Worm (Caenorhabditis elegans) whole organism, L4 larva: ENCODE measurements around the gene Y55B1AR.4.
A peak's percentile ranks its signal among the peaks of the same experiment; 100 is the strongest.

ENCODE experiments used
- F49E8.2 ChIP-seq: sonication (generic microtip); optimal IDR thresholded peaks from 2 replicates; lab custom pipeline; 2016; ENCODE audit warnings: missing compliant biosample characterization, mild to moderate bottlenecking, missing genetic modification characterization, borderline replicate concordance
- R02D3.7 ChIP-seq: fragments of 150-350 bp; sonication (generic microtip); optimal IDR thresholded peaks from 3 replicates; lab custom pipeline; 2014; ENCODE audit warnings: missing biosample characterization, missing genetic modification characterization
- T20F7.1 ChIP-seq: fragments of 200-800 bp; sonication (Bioruptor generic); optimal IDR thresholded peaks from 2 replicates; lab custom pipeline; 2018; ENCODE audit warnings: mild to moderate bottlenecking, missing genetic modification characterization, missing compliant biosample characterization
- Y105C5A.15 ChIP-seq: fragments of 200-800 bp; sonication (Bioruptor generic); IDR thresholded peaks from 2 replicates; pipeline ENCODE4 v1.3.6; 2022; ENCODE audit warnings: missing genetic modification characterization, missing compliant biosample characterization
- Y48G9A.11 ChIP-seq: fragments of 200-800 bp; sonication (Bioruptor generic); IDR thresholded peaks from 2 replicates; pipeline ENCODE4 v1.3.6; 2022; ENCODE audit warnings: missing genetic modification reagents, missing genetic modification characterization, missing compliant biosample characterization
- ama-1 ChIP-seq: fragments of 150-350 bp; optimal IDR thresholded peaks from 2 replicates; lab custom pipeline; 2014; ENCODE audit warnings: inconsistent platforms, mixed read lengths
- attf-4 ChIP-seq: sonication (generic microtip); optimal IDR thresholded peaks from 3 replicates; lab custom pipeline; 2017; ENCODE audit warnings: missing biosample characterization, missing genetic modification characterization
- ceh-20 ChIP-seq: fragments of 200-800 bp; sonication (Bioruptor generic); IDR thresholded peaks from 2 replicates; pipeline ENCODE4 v1.3.6; 2022; ENCODE audit warnings: missing genetic modification reagents, missing genetic modification characterization, missing compliant biosample characterization
- ceh-28 ChIP-seq: fragments of 150-350 bp; optimal IDR thresholded peaks from 2 replicates; lab custom pipeline; 2014; ENCODE audit warnings: missing biosample characterization, missing genetic modification reagents, missing genetic modification characterization
- ceh-44 ChIP-seq: fragments of 200-800 bp; sonication (Bioruptor generic); IDR thresholded peaks from 2 replicates; pipeline ENCODE4 v1.3.6; 2022; ENCODE audit warnings: missing genetic modification reagents, missing genetic modification characterization, missing compliant biosample characterization
- ces-1 ChIP-seq: fragments of 150-350 bp; sonication (generic microtip); optimal IDR thresholded peaks from 4 replicates; lab custom pipeline; 2014; ENCODE audit warnings: missing biosample characterization, missing genetic modification reagents, missing genetic modification characterization
- cey-2 ChIP-seq: sonication (generic microtip); optimal IDR thresholded peaks from 3 replicates; lab custom pipeline; 2017; ENCODE audit warnings: missing genetic modification characterization, mild to moderate bottlenecking, missing compliant biosample characterization, antibody characterized with exemption, borderline replicate concordance; ENCODE audit not compliant: insufficient read depth
- ctbp-1 ChIP-seq: fragments of 200-800 bp; sonication (Bioruptor generic); IDR thresholded peaks from 2 replicates; pipeline ENCODE4 v1.3.6; 2022; ENCODE audit warnings: missing genetic modification reagents, missing genetic modification characterization, missing compliant biosample characterization
- daf-19 ChIP-seq: fragments of 200-800 bp; sonication (Bioruptor generic); conservative IDR thresholded peaks from 2 replicates; pipeline ENCODE4 v1.3.6; 2022; ENCODE audit warnings: missing genetic modification characterization, missing compliant biosample characterization
- egl-27 ChIP-seq: sonication (generic microtip); optimal IDR thresholded peaks from 3 replicates; lab custom pipeline; 2017; ENCODE audit warnings: missing biosample characterization, missing genetic modification reagents, missing genetic modification characterization
- egl-43 ChIP-seq: fragments of 200-800 bp; sonication (Bioruptor generic); IDR thresholded peaks from 2 replicates; pipeline ENCODE4 v1.3.6; 2022; ENCODE audit warnings: missing genetic modification reagents, missing genetic modification characterization, missing compliant biosample characterization
- fkh-10 ChIP-seq: fragments of 150-350 bp; optimal IDR thresholded peaks from 2 replicates; lab custom pipeline; 2014; ENCODE audit warnings: missing biosample characterization, missing genetic modification reagents, missing genetic modification characterization
- fos-1 ChIP-seq: fragments of 150-350 bp; optimal IDR thresholded peaks from 2 replicates; lab custom pipeline; 2014; ENCODE audit warnings: missing biosample characterization, missing genetic modification characterization
- gei-8 ChIP-seq: fragments of 200-800 bp; sonication (Bioruptor generic); optimal IDR thresholded peaks from 2 replicates; lab custom pipeline; 2018; ENCODE audit warnings: mild to moderate bottlenecking, missing genetic modification characterization, missing compliant biosample characterization
- jun-1 ChIP-seq: fragments of 150-350 bp; optimal IDR thresholded peaks from 2 replicates; lab custom pipeline; 2014; ENCODE audit warnings: missing biosample characterization, missing genetic modification reagents, missing genetic modification characterization
- lin-1 ChIP-seq: fragments of 200-800 bp; sonication (Bioruptor generic); IDR thresholded peaks from 2 replicates; pipeline ENCODE4 v1.3.6; 2022; ENCODE audit warnings: missing genetic modification reagents, missing genetic modification characterization, missing compliant biosample characterization
- lin-15B ChIP-seq: fragments of 150-350 bp; sonication (generic microtip); optimal IDR thresholded peaks from 3 replicates; lab custom pipeline; 2014; ENCODE audit warnings: missing biosample characterization, missing genetic modification characterization
- lin-29 ChIP-seq: fragments of 200-800 bp; sonication (Bioruptor generic); IDR thresholded peaks from 2 replicates; pipeline ENCODE4 v1.3.6; 2022; ENCODE audit warnings: missing genetic modification reagents, missing genetic modification characterization, missing compliant biosample characterization
- lir-3 ChIP-seq: sonication (generic microtip); optimal IDR thresholded peaks from 2 replicates; lab custom pipeline; 2016; ENCODE audit warnings: mild to moderate bottlenecking, missing genetic modification characterization, missing compliant biosample characterization
- lsy-2 ChIP-seq, 2 experiments: fragments of 150-350 bp in 1 of 2; sonication (generic microtip) in 1 of 2; optimal IDR thresholded peaks; 2 replicates each; lab custom pipeline; 2014 to 2017; ENCODE audit warnings: missing biosample characterization in 2 of 2, missing genetic modification characterization in 2 of 2
- mdt-29 ChIP-seq: fragments of 200-800 bp; sonication (Bioruptor generic); IDR thresholded peaks from 2 replicates; pipeline ENCODE4 v1.3.6; 2022; ENCODE audit warnings: missing genetic modification reagents, missing genetic modification characterization, missing compliant biosample characterization
- mep-1 ChIP-seq: fragments of 150-350 bp; sonication (generic microtip); optimal IDR thresholded peaks from 3 replicates; lab custom pipeline; 2014; ENCODE audit warnings: missing biosample characterization, missing genetic modification characterization
- mxl-2 ChIP-seq: fragments of 200-800 bp; sonication (Bioruptor generic); conservative IDR thresholded peaks from 2 replicates; pipeline ENCODE4 v1.3.6; 2022; ENCODE audit warnings: missing genetic modification reagents, missing genetic modification characterization, missing compliant biosample characterization
- mxl-3 ChIP-seq: fragments of 200-800 bp; sonication (Bioruptor generic); optimal IDR thresholded peaks from 2 replicates; lab custom pipeline; 2018; ENCODE audit warnings: mild to moderate bottlenecking, missing genetic modification characterization, missing compliant biosample characterization
- nhr-10 ChIP-seq: fragments of 150-350 bp; optimal IDR thresholded peaks from 2 replicates; lab custom pipeline; 2014; ENCODE audit warnings: missing biosample characterization, missing genetic modification characterization
- nhr-237 ChIP-seq: sonication (generic microtip); optimal IDR thresholded peaks from 2 replicates; lab custom pipeline; 2017; ENCODE audit warnings: missing biosample characterization, missing genetic modification characterization
- nhr-25 ChIP-seq: sonication (generic microtip); optimal IDR thresholded peaks from 2 replicates; lab custom pipeline; 2017; ENCODE audit warnings: missing genetic modification characterization, mild to moderate bottlenecking, missing compliant biosample characterization, antibody characterized with exemption, moderate library complexity, borderline replicate concordance; ENCODE audit not compliant: insufficient read depth
- nhr-28 ChIP-seq: fragments of 150-350 bp; optimal IDR thresholded peaks from 2 replicates; lab custom pipeline; 2014; ENCODE audit warnings: missing biosample characterization, missing genetic modification characterization
- nhr-41 ChIP-seq: fragments of 200-800 bp; sonication (Bioruptor generic); IDR thresholded peaks from 2 replicates; pipeline ENCODE4 v1.3.6; 2022; ENCODE audit warnings: missing genetic modification reagents, missing genetic modification characterization, missing compliant biosample characterization
- nhr-48 ChIP-seq: sonication (generic microtip); optimal IDR thresholded peaks from 2 replicates; lab custom pipeline; 2016; ENCODE audit warnings: mild to moderate bottlenecking, missing genetic modification characterization, missing compliant biosample characterization
- nhr-76 ChIP-seq: fragments of 150-350 bp; optimal IDR thresholded peaks from 2 replicates; lab custom pipeline; 2014; ENCODE audit warnings: missing biosample characterization, missing genetic modification characterization
- pha-4 ChIP-seq, 2 experiments: fragments of 150-350 bp in 1 of 2; fragments of 200-800 bp in 1 of 2; sonication (Bioruptor generic) in 1 of 2; IDR thresholded peaks in 1 of 2; optimal IDR thresholded peaks in 1 of 2; 2 replicates each; pipeline versions ENCODE4 v1.3.6 to Lab custom; 2014 to 2022; ENCODE audit warnings: missing genetic modification characterization in 2 of 2, missing genetic modification reagents in 2 of 2, missing biosample characterization in 1 of 2, missing compliant biosample characterization in 1 of 2
- saeg-2 ChIP-seq: fragments of 200-800 bp; sonication (Bioruptor generic); IDR thresholded peaks from 2 replicates; pipeline ENCODE4 v1.3.6; 2022; ENCODE audit warnings: missing genetic modification reagents, missing genetic modification characterization, missing compliant biosample characterization
- sdz-12 ChIP-seq: fragments of 200-800 bp; sonication (Bioruptor generic); optimal IDR thresholded peaks from 2 replicates; lab custom pipeline; 2018; ENCODE audit warnings: mild to moderate bottlenecking, missing genetic modification characterization, missing compliant biosample characterization
- skn-1 ChIP-seq: fragments of 150-350 bp; optimal IDR thresholded peaks from 2 replicates; lab custom pipeline; 2014; ENCODE audit warnings: missing biosample characterization, missing genetic modification characterization
- snpc-1.2 ChIP-seq: fragments of 200-800 bp; sonication (Bioruptor generic); IDR thresholded peaks from 2 replicates; pipeline ENCODE4 v1.3.6; 2022; ENCODE audit warnings: missing genetic modification reagents, missing genetic modification characterization, missing compliant biosample characterization
- snpc-4 ChIP-seq: fragments of 150-350 bp; optimal IDR thresholded peaks from 2 replicates; lab custom pipeline; 2014; ENCODE audit warnings: missing biosample characterization, missing genetic modification characterization
- spr-3 ChIP-seq: fragments of 200-800 bp; sonication (Bioruptor generic); optimal IDR thresholded peaks from 2 replicates; lab custom pipeline; 2018; ENCODE audit warnings: mild to moderate bottlenecking, missing genetic modification characterization, missing compliant biosample characterization
- tag-97 ChIP-seq: fragments of 200-800 bp; sonication (Bioruptor generic); IDR thresholded peaks from 2 replicates; pipeline ENCODE4 v1.3.6; 2022; ENCODE audit warnings: missing genetic modification characterization, missing compliant biosample characterization
- unc-39 ChIP-seq: sonication (generic microtip); optimal IDR thresholded peaks from 2 replicates; lab custom pipeline; 2017; ENCODE audit warnings: missing biosample characterization, missing genetic modification characterization
- unc-62 ChIP-seq, 3 experiments: fragments of 150-350 bp in 1 of 3; sonication (generic microtip); optimal IDR thresholded peaks in 2 of 3; peaks in 1 of 3; 1 replicate in 1 of 3; 2 replicates in 2 of 3; lab custom pipeline; 2014 to 2017; ENCODE audit warnings: missing biosample characterization in 3 of 3, missing genetic modification characterization in 3 of 3, missing genetic modification reagents in 3 of 3, missing genotype in 1 of 3
- vab-7 ChIP-seq: fragments of 200-800 bp; sonication (Bioruptor generic); IDR thresholded peaks from 2 replicates; pipeline ENCODE4 v1.3.6; 2022; ENCODE audit warnings: missing genetic modification reagents, missing genetic modification characterization, missing compliant biosample characterization
- zag-1 ChIP-seq: fragments of 150-350 bp; optimal IDR thresholded peaks from 2 replicates; lab custom pipeline; 2014; ENCODE audit warnings: missing biosample characterization, missing genetic modification characterization
- zfp-3 ChIP-seq: fragments of 200-800 bp; sonication (Bioruptor generic); conservative IDR thresholded peaks from 2 replicates; pipeline ENCODE4 v1.3.6; 2022; ENCODE audit warnings: missing genetic modification reagents, missing genetic modification characterization, missing compliant biosample characterization
- zip-11 ChIP-seq: fragments of 200-800 bp; sonication (Bioruptor generic); IDR thresholded peaks from 2 replicates; pipeline ENCODE4 v1.3.6; 2022; ENCODE audit warnings: missing genetic modification characterization, missing compliant biosample characterization

Y55B1AR.4 gene

ce11 chrIII:640198-640803, 35.0 kb upstream of the Y55B1AR.4 start, which contains the start of the genes tag-266 and tag-267 (continued):
- no peak for TF ChIP-seq nhr-41 (GFP tag; lab: Robert Waterston, UW)
- no peak for TF ChIP-seq unc-62 (GFP tag; optimal IDR thresholded peaks at IDR 0.05 in 1 of 2; lab: Kevin White, UChicago)
- no peak for TF ChIP-seq unc-62 (tag; optimal IDR thresholded peaks at IDR 0.05; lab: Kevin White, UChicago)
- no peak for TF ChIP-seq sdz-12 (GFP tag; lab: Kevin White, UChicago)
- TF ChIP-seq saeg-2: no peak
- TF ChIP-seq ceh-20: no peak
- no peak for TF ChIP-seq F49E8.2
- no peak for TF ChIP-seq attf-4
- TF ChIP-seq egl-27: no peak
- TF ChIP-seq egl-43 (GFP tag; lab: Robert Waterston, UW): no peak
- TF ChIP-seq nhr-48 (tag; lab: Kevin White, UChicago): no peak
- no peak for TF ChIP-seq mxl-3 (GFP tag; lab: Kevin White, UChicago)
- TF ChIP-seq ces-1 (GFP tag; lab: Kevin White, UChicago): no peak
- no peak for TF ChIP-seq zfp-3 (GFP tag; lab: Robert Waterston, UW)
- TF ChIP-seq lin-1 (GFP tag; lab: Robert Waterston, UW): no peak
- no peak for TF ChIP-seq T20F7.1
- no peak for TF ChIP-seq snpc-1.2 (GFP tag; lab: Robert Waterston, UW)
- TF ChIP-seq lin-15B (tag; lab: Kevin White, UChicago): no peak
- TF ChIP-seq Y48G9A.11 (GFP tag; lab: Robert Waterston, UW): no peak
- no peak for TF ChIP-seq ctbp-1
- no peak for TF ChIP-seq lin-29 (GFP tag; lab: Robert Waterston, UW)
- no peak for TF ChIP-seq nhr-237 (tag; lab: Kevin White, UChicago)
- TF ChIP-seq zip-11: no peak
- peak; percentile 46 for TF ChIP-seq lir-3 (tag; lab: Kevin White, UChicago)
- TF ChIP-seq mxl-2 (GFP tag; lab: Robert Waterston, UW): no peak
- TF ChIP-seq gei-8 (GFP tag; lab: Kevin White, UChicago): no peak
- peak in 1 of 2 experiments; percentile 73 for TF ChIP-seq lsy-2 (tag; optimal IDR thresholded peaks at IDR 0.05; lab: Kevin White, UChicago)
- TF ChIP-seq nhr-25: no peak
- no peak for TF ChIP-seq ama-1
- no peak for TF ChIP-seq cey-2 (tag; lab: Kevin White, UChicago)
- TF ChIP-seq mdt-29 (GFP tag; lab: Robert Waterston, UW): no peak
- TF ChIP-seq ceh-44: no peak
- no peak for TF ChIP-seq jun-1 (tag; lab: Kevin White, UChicago)
- peak; percentile 62 for TF ChIP-seq fkh-10 (GFP tag; lab: Kevin White, UChicago)
- TF ChIP-seq fos-1 (tag; lab: Kevin White, UChicago): no peak
- TF ChIP-seq ceh-28 (tag; lab: Kevin White, UChicago): no peak
- TF ChIP-seq mep-1 (tag; lab: Kevin White, UChicago): peak; percentile 78
- TF ChIP-seq Y105C5A.15 (GFP tag; lab: Robert Waterston, UW): no peak
- no peak for TF ChIP-seq zag-1 (tag; lab: Kevin White, UChicago)
- no peak for TF ChIP-seq R02D3.7 (tag; lab: Kevin White, UChicago)
- TF ChIP-seq skn-1: no peak
- TF ChIP-seq tag-97 (GFP tag; lab: Robert Waterston, UW): no peak
- no peak for TF ChIP-seq nhr-10 (tag; lab: Kevin White, UChicago)
- TF ChIP-seq daf-19 (GFP tag; lab: Robert Waterston, UW): no peak
- TF ChIP-seq vab-7: peak; percentile 62; the same call in 1 of the 2 replicates
- TF ChIP-seq spr-3 (GFP tag; lab: Kevin White, UChicago): no peak
- TF ChIP-seq nhr-76: no peak
- TF ChIP-seq nhr-28 (tag; lab: Kevin White, UChicago): peak; percentile 33
- no peak for TF ChIP-seq snpc-4 (tag; lab: Kevin White, UChicago)
- no peak for TF ChIP-seq unc-39 (tag; lab: Kevin White, UChicago)
- peak; percentile 38; the same call in 1 of the 2 replicates for TF ChIP-seq pha-4 (GFP tag; IDR thresholded peaks at IDR 0.05; lab: Robert Waterston, UW)
- no peak for TF ChIP-seq pha-4 (tag; optimal IDR thresholded peaks at IDR 0.05; lab: Kevin White, UChicago)
